Worm (Caenorhabditis elegans): ENCODE results near the gene dao-4.

- no peak for TF ChIP-seq nhr-232 (tag; optimal IDR thresholded peaks at IDR 0.05)
- TF ChIP-seq Y22D7AL.16 (tag; optimal IDR thresholded peaks at IDR 0.05) = no peak
- no peak for TF ChIP-seq pha-4 (tag; optimal IDR thresholded peaks at IDR 0.05)
- TF ChIP-seq ceh-6 (GFP tag; optimal IDR thresholded peaks at IDR 0.05) = no peak
- no peak for TF ChIP-seq sox-2 (GFP tag; IDR thresholded peaks at IDR 0.05)
- no peak for TF ChIP-seq hlh-13 (GFP tag; optimal IDR thresholded peaks at IDR 0.05)
- no peak for TF ChIP-seq unc-55 (GFP tag; optimal IDR thresholded peaks at IDR 0.05)
- TF ChIP-seq F13H6.1 (tag; optimal IDR thresholded peaks at IDR 0.05) = no peak
- TF ChIP-seq ceh-48 (tag; optimal IDR thresholded peaks at IDR 0.05) = no peak
- no peak for TF ChIP-seq pag-3 (tag; optimal IDR thresholded peaks at IDR 0.05; ENCODE audit: borderline replicate concordance)
- TF ChIP-seq hlh-30 (tag; optimal IDR thresholded peaks at IDR 0.05; ENCODE audit: insufficient read depth) = no peak
These were observed 2.2 kb downstream of the dao-4 start, which contains the start of gene col-176 for ce11 chrX:10077297-10077696.
